Worm (Caenorhabditis elegans) whole organism, L1 larva: ENCODE measurements around the gene eif-3.K.

Source experiments
- F16B12.6 ChIP-seq: fragments of 150-350 bp; optimal IDR thresholded peaks from 2 replicates; lab custom pipeline; 2014; ENCODE audit warnings: missing biosample characterization, missing genetic modification characterization
- aly-2 ChIP-seq: fragments of 150-350 bp; optimal IDR thresholded peaks from 2 replicates; lab custom pipeline; 2014; ENCODE audit warnings: missing biosample characterization, missing genetic modification characterization
- dpl-1 ChIP-seq, 3 experiments: fragments of 150-350 bp in 2 of 3; sonication (generic microtip) in 1 of 3; optimal IDR thresholded peaks; 2 replicates each; lab custom pipeline; 2014 to 2017; ENCODE audit warnings: missing biosample characterization in 3 of 3, missing genetic modification characterization in 3 of 3, missing genetic modification reagents in 3 of 3
- elt-2 ChIP-seq: sonication (generic microtip); optimal IDR thresholded peaks from 2 replicates; lab custom pipeline; 2016; ENCODE audit warnings: missing genetic modification characterization, mild to moderate bottlenecking, inconsistent platforms, missing compliant biosample characterization, missing genetic modification reagents
- mab-9 ChIP-seq: fragments of 200-800 bp; sonication (Bioruptor generic); IDR thresholded peaks from 2 replicates; pipeline ENCODE4 v1.3.6; 2022; ENCODE audit warnings: missing genetic modification reagents, missing genetic modification characterization, missing compliant biosample characterization
- mep-1 ChIP-seq: fragments of 150-350 bp; optimal IDR thresholded peaks from 2 replicates; lab custom pipeline; 2014; ENCODE audit warnings: missing biosample characterization, missing genetic modification characterization
- nhr-237 ChIP-seq: fragments of 150-350 bp; optimal IDR thresholded peaks from 2 replicates; lab custom pipeline; 2014; ENCODE audit warnings: missing biosample characterization, missing genetic modification characterization
- pqm-1 ChIP-seq: sonication (generic microtip); optimal IDR thresholded peaks from 3 replicates; lab custom pipeline; 2017; ENCODE audit warnings: missing biosample characterization, missing genetic modification characterization
- snpc-4 ChIP-seq: fragments of 150-350 bp; optimal IDR thresholded peaks from 2 replicates; lab custom pipeline; 2014; ENCODE audit warnings: missing biosample characterization, missing genetic modification characterization
- sup-37 ChIP-seq: fragments of 200-800 bp; sonication (Bioruptor generic); optimal IDR thresholded peaks from 2 replicates; lab custom pipeline; 2018; ENCODE audit warnings: mild to moderate bottlenecking, missing genetic modification characterization, missing compliant biosample characterization
- tbx-2 ChIP-seq: sonication (generic microtip); optimal IDR thresholded peaks from 2 replicates; lab custom pipeline; 2016; ENCODE audit warnings: missing genetic modification characterization, missing compliant biosample characterization
- unc-62 ChIP-seq: fragments of 150-350 bp; optimal IDR thresholded peaks from 2 replicates; lab custom pipeline; 2014; ENCODE audit warnings: missing biosample characterization, missing genetic modification reagents, missing genetic modification characterization
- ztf-4 ChIP-seq: fragments of 150-350 bp; optimal IDR thresholded peaks from 2 replicates; lab custom pipeline; 2014; ENCODE audit warnings: missing biosample characterization, missing genetic modification characterization

ce11 chrV:12954261-12954660 is 459 bp downstream of the eif-3.K start:
- TF ChIP-seq nhr-237 (tag; lab: Kevin White, UChicago) = no peak
- no peak for TF ChIP-seq mab-9
- no peak for TF ChIP-seq aly-2 (tag; lab: Kevin White, UChicago)
- no peak for TF ChIP-seq snpc-4 (tag; lab: Kevin White, UChicago)
- no peak for TF ChIP-seq unc-62 (GFP tag; lab: Kevin White, UChicago)
- TF ChIP-seq elt-2 = no peak
- no peak for TF ChIP-seq dpl-1 (GFP tag; optimal IDR thresholded peaks at IDR 0.05; lab: Kevin White, UChicago)
- no peak for TF ChIP-seq ztf-4 (tag; lab: Kevin White, UChicago)
- TF ChIP-seq pqm-1 (tag; lab: Kevin White, UChicago) = no peak
- TF ChIP-seq F16B12.6 (tag; lab: Kevin White, UChicago) = no peak
- TF ChIP-seq tbx-2 (tag; lab: Kevin White, UChicago) = no peak
- TF ChIP-seq sup-37 (GFP tag; lab: Kevin White, UChicago) = no peak
- no peak for TF ChIP-seq mep-1 (tag; lab: Kevin White, UChicago)
